Fruit fly (Drosophila melanogaster) whole organism, adult: Measurements from ENCODE around the gene PEK.

ENCODE experiments used
- CG11617 ChIP-seq: fragments of 200-800 bp; sonication (Bioruptor generic); optimal IDR thresholded peaks from 2 replicates; lab custom pipeline; 2017; ENCODE audit warnings: mild to moderate bottlenecking, missing biosample characterization, missing genetic modification reagents, missing genetic modification characterization
- CG12768 ChIP-seq: fragments of 200-800 bp; sonication (Bioruptor generic); optimal IDR thresholded peaks from 2 replicates; lab custom pipeline; 2017; ENCODE audit warnings: missing biosample characterization, missing genetic modification characterization, mild to moderate bottlenecking, moderate library complexity, missing genetic modification reagents
- CG33017 ChIP-seq: fragments of 200-800 bp; sonication (Bioruptor generic); optimal IDR thresholded peaks from 2 replicates; lab custom pipeline; 2018; ENCODE audit warnings: missing biosample characterization, mild to moderate bottlenecking, missing genetic modification characterization, moderate library complexity
- CG7045 ChIP-seq: fragments of 200-800 bp; sonication (Bioruptor generic); optimal IDR thresholded peaks from 2 replicates; lab custom pipeline; 2017; ENCODE audit warnings: missing biosample characterization, mild to moderate bottlenecking, missing genetic modification characterization
- CG7101 ChIP-seq: fragments of 200-800 bp; sonication (Bioruptor generic); optimal IDR thresholded peaks from 2 replicates; lab custom pipeline; 2018; ENCODE audit warnings: missing biosample characterization, mild to moderate bottlenecking, missing genetic modification characterization, moderate library complexity
- Clk ChIP-seq: fragments of 200-800 bp; sonication (Bioruptor generic); optimal IDR thresholded peaks from 2 replicates; lab custom pipeline; 2017; ENCODE audit warnings: missing biosample characterization, missing genetic modification characterization
- Crg-1 ChIP-seq: fragments of 200-800 bp; sonication (Bioruptor generic); optimal IDR thresholded peaks from 2 replicates; lab custom pipeline; 2016; ENCODE audit warnings: missing biosample characterization, missing genetic modification characterization
- cnc ChIP-seq, 2 experiments: fragments of >200 bp; optimal IDR thresholded peaks; 2 replicates each; lab custom pipeline; 2017
- kay ChIP-seq: fragments of 200-800 bp; sonication (Bioruptor generic); peaks from one replicate; lab custom pipeline; 2016; ENCODE audit warnings: missing biosample characterization, missing genetic modification characterization, borderline replicate concordance
- ovo ChIP-seq: fragments of 200-800 bp; sonication (Bioruptor generic); optimal IDR thresholded peaks from 2 replicates; lab custom pipeline; 2016; ENCODE audit warnings: missing biosample characterization, missing genetic modification characterization
- pad ChIP-seq: fragments of 200-800 bp; sonication (Bioruptor generic); optimal IDR thresholded peaks from 3 replicates; lab custom pipeline; 2017; ENCODE audit warnings: missing biosample characterization, missing genetic modification characterization, mild to moderate bottlenecking, moderate library complexity, missing genetic modification reagents

DNA sequence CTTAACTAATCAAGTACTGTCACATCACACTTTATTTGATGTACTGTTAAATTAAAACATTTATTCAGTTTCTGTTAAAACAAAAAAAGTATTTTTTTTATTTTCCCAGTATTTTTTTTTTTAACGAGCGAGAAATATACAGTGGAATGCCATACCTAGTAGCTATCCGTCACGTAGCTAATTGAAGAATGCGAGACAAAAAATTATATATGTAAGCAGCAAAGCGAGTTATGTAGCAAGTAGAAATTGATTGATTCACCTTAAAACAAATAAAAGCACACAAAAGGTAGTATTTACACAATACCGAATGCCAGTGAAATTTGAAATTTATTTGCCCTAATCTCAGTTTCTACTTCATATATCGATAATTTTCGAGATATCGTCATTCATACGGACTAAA lies 25.8 kb downstream of the PEK start:
- TF ChIP-seq Clk (no peak), pad (GFP tag; lab: Kevin White, UChicago) (no peak), CG7045 (no peak), ovo (no peak), CG12768 (GFP tag; lab: Kevin White, UChicago) (no peak), kay (GFP tag; lab: Kevin White, UChicago) (no peak), CG33017 (tag; lab: Kevin White, UChicago) (no peak), CG11617 (GFP tag; lab: Kevin White, UChicago) (no peak), CG7101 (tag; lab: Kevin White, UChicago) (no peak), Crg-1 (no peak), cnc (optimal IDR thresholded peaks at IDR 0.05; lab: Kevin White, UChicago) (no peak)
